Fruit fly (Drosophila melanogaster): ENCODE data around the gene Rcd-1.

DNA sequence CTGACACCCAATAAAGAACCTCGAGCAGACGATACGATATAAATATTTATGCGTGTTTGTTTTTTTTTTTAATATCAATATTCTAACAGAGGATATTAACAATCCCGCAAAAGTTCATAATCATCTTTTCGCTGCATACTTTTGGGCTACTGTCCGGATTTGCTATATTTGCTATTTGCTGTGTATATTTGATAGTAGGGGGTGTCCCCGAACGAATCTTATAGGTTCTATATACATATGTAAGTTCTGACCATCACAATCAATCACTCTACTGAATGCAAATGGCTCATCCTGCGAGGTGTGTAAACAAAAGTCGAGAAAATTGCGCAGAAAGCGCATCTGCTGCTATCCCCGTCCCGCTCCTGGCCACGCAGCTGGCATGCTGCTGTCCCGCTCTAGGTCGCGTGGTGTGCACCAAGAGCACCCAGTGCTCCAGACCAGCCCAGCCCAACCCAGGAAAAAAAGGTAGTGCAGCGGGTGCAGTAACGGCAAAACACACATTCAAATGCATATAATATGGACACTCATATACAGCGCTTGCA, 2.2 kb downstream of the Rcd-1 start:
- no peak for TF ChIP-seq da (GFP tag; optimal IDR thresholded peaks at IDR 0.05)
- TF ChIP-seq Bteb2 (GFP tag; optimal IDR thresholded peaks at IDR 0.05), result no peak
- no peak for TF ChIP-seq Lim3 (GFP tag; IDR thresholded peaks at IDR 0.05)
- no peak for TF ChIP-seq CG33557 (GFP tag; optimal IDR thresholded peaks at IDR 0.05)
- TF ChIP-seq CG16779 (GFP tag; IDR thresholded peaks at IDR 0.05), result no peak
- TF ChIP-seq mld (GFP tag; IDR thresholded peaks at IDR 0.05; ENCODE audit: partially characterized antibody), result no peak
- TF ChIP-seq ERR (GFP tag; optimal IDR thresholded peaks at IDR 0.05), result no peak
- TF ChIP-seq dati (GFP tag; IDR thresholded peaks at IDR 0.05), result no peak
- no peak for TF ChIP-seq danr (GFP tag; IDR thresholded peaks at IDR 0.05)
- no peak for TF ChIP-seq bigmax (GFP tag; optimal IDR thresholded peaks at IDR 0.05)
- TF ChIP-seq CG17359 (tag; optimal IDR thresholded peaks at IDR 0.05), result no peak

All from whole organism, embryonic.